Worm (Caenorhabditis elegans): ENCODE measurements around the gene C46A5.1.

DNA sequence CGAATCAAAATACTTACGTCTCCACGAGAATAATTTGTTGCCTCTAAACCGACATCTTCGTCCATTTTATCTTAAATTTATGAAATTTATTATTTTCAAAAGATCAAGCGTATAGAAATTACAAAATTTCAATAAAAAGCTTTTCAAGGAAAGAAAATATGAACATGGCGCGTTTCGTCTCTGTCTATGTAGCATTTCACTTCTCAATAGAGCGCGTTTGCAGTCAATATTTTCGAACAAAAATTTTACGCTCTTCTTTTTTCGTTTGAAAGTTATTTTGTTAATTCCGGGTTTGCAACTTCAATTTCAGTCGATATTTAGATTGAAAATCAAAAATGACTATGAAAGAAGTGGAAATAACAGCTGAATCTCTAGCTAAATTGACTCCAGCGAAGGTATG, 10.5 kb downstream of the C46A5.1 start, which contains the start of the genes hcf-1 and swd-2.2:
- TF ChIP-seq flt-1 (GFP tag; IDR thresholded peaks at IDR 0.05) (no peak), med-1 (GFP tag; optimal IDR thresholded peaks at IDR 0.05; ENCODE audit: insufficient read depth) (no peak), klf-2 (GFP tag; conservative IDR thresholded peaks at IDR 0.05) (no peak), T22C8.4 (GFP tag; IDR thresholded peaks at IDR 0.05) (no peak), tab-1 (GFP tag; IDR thresholded peaks at IDR 0.05) (no peak), ztf-23 (GFP tag; IDR thresholded peaks at IDR 0.05) (no peak), cog-1 (tag; optimal IDR thresholded peaks at IDR 0.05) (no peak)
